Worm (Caenorhabditis elegans): ENCODE data around the gene tag-329.

DNA sequence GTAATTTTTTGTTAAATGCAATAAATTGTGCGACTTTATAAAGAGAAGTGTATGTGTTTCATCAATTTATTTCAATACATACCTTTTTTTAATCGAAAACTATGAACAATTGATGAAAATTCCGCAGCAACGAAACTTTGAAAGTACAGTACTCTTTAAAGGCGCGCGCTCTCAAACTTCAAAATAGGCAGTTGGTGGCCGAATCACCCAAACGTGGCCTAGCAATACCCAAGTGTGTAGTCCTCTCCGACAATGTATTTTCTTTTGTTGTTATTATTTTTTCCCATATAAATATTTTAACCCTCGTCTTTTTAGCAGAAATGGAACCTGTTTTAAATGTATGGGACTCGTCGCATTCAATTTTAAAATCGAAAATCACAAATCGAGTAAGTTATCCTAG lies 1.8 kb downstream of the tag-329 start, which contains the start of gene C50F4.4:
- TF ChIP-seq zag-1 (tag; optimal IDR thresholded peaks at IDR 0.05) (no peak), peb-1 (tag; optimal IDR thresholded peaks at IDR 0.05) (no peak), egl-27 (tag; optimal IDR thresholded peaks at IDR 0.05) (no peak)

All from whole organism, L2 larva.